Fruit fly (Drosophila melanogaster) whole organism: ENCODE data around the gene CG43179.

Experiments used
- EcR ChIP-seq, 2 experiments: fragments of >200 bp; optimal IDR thresholded peaks; 2 replicates each; lab custom pipeline; 2017; ENCODE audit warnings: missing biosample characterization in 2 of 2, missing genetic modification characterization in 2 of 2, missing genetic modification reagents in 2 of 2
- psq ChIP-seq: fragments of >200 bp; optimal IDR thresholded peaks from 2 replicates; lab custom pipeline; 2017
- usp ChIP-seq: fragments of >200 bp; optimal IDR thresholded peaks from 2 replicates; lab custom pipeline; 2017; ENCODE audit warnings: missing biosample characterization, missing genetic modification characterization, mixed read lengths

DNA sequence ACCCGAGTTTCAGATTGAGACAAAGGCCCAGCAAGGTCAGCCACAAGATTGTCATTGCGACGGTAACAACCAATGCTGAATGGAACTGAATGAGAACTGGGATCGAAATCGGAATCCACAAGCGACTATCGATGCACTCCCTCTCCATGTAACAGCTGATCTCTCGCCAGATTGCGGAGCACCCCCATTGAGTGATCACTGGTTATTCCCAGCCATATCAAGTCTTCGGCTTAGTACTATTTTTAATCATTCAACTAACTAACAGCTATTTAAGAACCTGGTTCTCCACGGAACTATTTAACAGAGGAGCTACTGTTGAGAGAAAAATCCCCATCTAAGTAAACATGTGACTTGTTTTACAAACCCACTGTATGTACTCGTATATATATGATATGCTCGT is 29.2 kb upstream of the CG43179 start, which contains the start of gene CG9631:
- no peak for TF ChIP-seq EcR (GFP tag; optimal IDR thresholded peaks at IDR 0.05; lab: Kevin White, UChicago)
- TF ChIP-seq usp (GFP tag; lab: Kevin White, UChicago) = no peak
- no peak for TF ChIP-seq psq (lab: Kevin White, UChicago)
